Worm (Caenorhabditis elegans) whole organism, L1 larva: ENCODE measurements around the gene K05F1.6.
A peak's percentile ranks its signal among the peaks of the same experiment; 100 is the strongest.
"Not testable (repeated sequence)": the region's sequence is repeated elsewhere in the genome, so short reads cannot be mapped to it uniquely, and the experiment has no call there.

Experiments
- C04F5.9 ChIP-seq: sonication (generic microtip); optimal IDR thresholded peaks from 2 replicates; lab custom pipeline; 2016; ENCODE audit warnings: missing genetic modification characterization, missing compliant biosample characterization
- F16B12.6 ChIP-seq: fragments of 150-350 bp; optimal IDR thresholded peaks from 2 replicates; lab custom pipeline; 2014; ENCODE audit warnings: missing biosample characterization, missing genetic modification characterization
- aly-2 ChIP-seq: fragments of 150-350 bp; optimal IDR thresholded peaks from 2 replicates; lab custom pipeline; 2014; ENCODE audit warnings: missing biosample characterization, missing genetic modification characterization
- blmp-1 ChIP-seq: fragments of 150-350 bp; optimal IDR thresholded peaks from 2 replicates; lab custom pipeline; 2014; ENCODE audit warnings: missing biosample characterization, missing genetic modification characterization
- ceh-63 ChIP-seq: fragments of 200-800 bp; sonication (Bioruptor generic); optimal IDR thresholded peaks from 2 replicates; lab custom pipeline; 2018; ENCODE audit warnings: mild to moderate bottlenecking, missing genetic modification characterization, missing compliant biosample characterization
- ceh-8 ChIP-seq: fragments of 200-800 bp; sonication (Bioruptor generic); optimal IDR thresholded peaks from 2 replicates; lab custom pipeline; 2018; ENCODE audit warnings: mild to moderate bottlenecking, missing genetic modification characterization, moderate library complexity, missing compliant biosample characterization
- ceh-82 ChIP-seq, 3 experiments: fragments of 150-350 bp in 1 of 3; sonication (generic microtip) in 2 of 3; optimal IDR thresholded peaks; 2 replicates each; lab custom pipeline; 2014 to 2017; ENCODE audit warnings: missing biosample characterization in 3 of 3, missing genetic modification characterization in 3 of 3
- ces-1 ChIP-seq: fragments of 150-350 bp; optimal IDR thresholded peaks from 2 replicates; lab custom pipeline; 2014; ENCODE audit warnings: missing biosample characterization, missing genetic modification reagents, missing genetic modification characterization
- dsc-1 ChIP-seq: sonication (generic microtip); optimal IDR thresholded peaks from 2 replicates; lab custom pipeline; 2016; ENCODE audit warnings: mild to moderate bottlenecking, missing genetic modification characterization, missing compliant biosample characterization
- efl-1 ChIP-seq, 4 experiments: fragments of 150-350 bp; optimal IDR thresholded peaks in 3 of 4; peaks in 1 of 4; 1 replicate in 1 of 4; 2 replicates in 3 of 4; lab custom pipeline; 2014; ENCODE audit warnings: missing biosample characterization in 2 of 4, missing genetic modification characterization in 2 of 4, missing genetic modification reagents in 2 of 4
- egl-13 ChIP-seq: sonication (generic microtip); optimal IDR thresholded peaks from 2 replicates; lab custom pipeline; 2016; ENCODE audit warnings: missing genotype, missing genetic modification reagents, missing genetic modification characterization, missing compliant biosample characterization
- elt-2 ChIP-seq: sonication (generic microtip); optimal IDR thresholded peaks from 2 replicates; lab custom pipeline; 2016; ENCODE audit warnings: missing genetic modification characterization, mild to moderate bottlenecking, inconsistent platforms, missing compliant biosample characterization, missing genetic modification reagents
- elt-3 ChIP-seq, 6 experiments: fragments of 150-350 bp in 1 of 6; sonication (generic microtip); optimal IDR thresholded peaks; 2 replicates each; lab custom pipeline; 2017 to 2018; ENCODE audit warnings: missing biosample characterization in 6 of 6, missing genetic modification characterization in 6 of 6, inconsistent platforms in 1 of 6
- ets-5 ChIP-seq: fragments of 200-800 bp; sonication (Bioruptor generic); IDR thresholded peaks from 2 replicates; pipeline ENCODE4 v1.3.6; 2022; ENCODE audit warnings: missing genetic modification characterization, missing compliant biosample characterization
- fos-1 ChIP-seq: fragments of 150-350 bp; optimal IDR thresholded peaks from 2 replicates; lab custom pipeline; 2014; ENCODE audit warnings: missing biosample characterization, missing genetic modification characterization
- grh-1 ChIP-seq: fragments of 200-800 bp; sonication (Bioruptor generic); IDR thresholded peaks from 2 replicates; pipeline ENCODE4 v1.3.6; 2022; ENCODE audit warnings: missing genetic modification reagents, missing genetic modification characterization, missing compliant biosample characterization
- hpl-2 ChIP-seq: fragments of 150-350 bp; optimal IDR thresholded peaks from 2 replicates; lab custom pipeline; 2014; ENCODE audit warnings: missing biosample characterization, missing genetic modification reagents, missing genetic modification characterization
- isw-1 ChIP-seq: fragments of 200-800 bp; sonication (Bioruptor generic); IDR thresholded peaks from 2 replicates; pipeline ENCODE4 v1.3.6; 2022; ENCODE audit warnings: missing genetic modification characterization, missing compliant biosample characterization
- lin-13 ChIP-seq: fragments of 150-350 bp; optimal IDR thresholded peaks from 2 replicates; lab custom pipeline; 2014; ENCODE audit warnings: missing biosample characterization, missing genetic modification reagents, missing genetic modification characterization
- lin-15B ChIP-seq: fragments of 150-350 bp; sonication (generic microtip); optimal IDR thresholded peaks from 3 replicates; lab custom pipeline; 2014; ENCODE audit warnings: missing biosample characterization, missing genetic modification characterization
- lir-3 ChIP-seq: sonication (generic microtip); optimal IDR thresholded peaks from 2 replicates; lab custom pipeline; 2016; ENCODE audit warnings: mild to moderate bottlenecking, missing genetic modification characterization, moderate library complexity, missing compliant biosample characterization; ENCODE audit not compliant: poor library complexity
- mab-9 ChIP-seq: fragments of 200-800 bp; sonication (Bioruptor generic); IDR thresholded peaks from 2 replicates; pipeline ENCODE4 v1.3.6; 2022; ENCODE audit warnings: missing genetic modification reagents, missing genetic modification characterization, missing compliant biosample characterization
- nhr-12 ChIP-seq: sonication (generic microtip); optimal IDR thresholded peaks from 2 replicates; lab custom pipeline; 2017; ENCODE audit warnings: missing biosample characterization, missing genetic modification characterization
- nhr-19 ChIP-seq: fragments of 200-800 bp; sonication (Bioruptor generic); conservative IDR thresholded peaks from 2 replicates; pipeline ENCODE4 v1.3.6; 2022; ENCODE audit warnings: missing genetic modification characterization, missing compliant biosample characterization
- nhr-28 ChIP-seq: fragments of 150-350 bp; optimal IDR thresholded peaks from 2 replicates; lab custom pipeline; 2014; ENCODE audit warnings: missing biosample characterization, missing genetic modification characterization
- nhr-71 ChIP-seq: sonication (generic microtip); optimal IDR thresholded peaks from 2 replicates; lab custom pipeline; 2016; ENCODE audit warnings: mild to moderate bottlenecking, missing genetic modification characterization, moderate library complexity, missing compliant biosample characterization
- nhr-76 ChIP-seq: sonication (generic microtip); optimal IDR thresholded peaks from 2 replicates; lab custom pipeline; 2017; ENCODE audit warnings: missing biosample characterization, missing genetic modification characterization
- nhr-90 ChIP-seq: sonication (generic microtip); optimal IDR thresholded peaks from 2 replicates; lab custom pipeline; 2016; ENCODE audit warnings: mild to moderate bottlenecking, missing genetic modification characterization, missing compliant biosample characterization; ENCODE audit not compliant: poor library complexity
- pax-3 ChIP-seq: fragments of 200-800 bp; sonication (Bioruptor generic); optimal IDR thresholded peaks from 2 replicates; lab custom pipeline; 2018; ENCODE audit warnings: mild to moderate bottlenecking, missing genetic modification characterization, moderate library complexity, missing compliant biosample characterization
- pqm-1 ChIP-seq: sonication (generic microtip); optimal IDR thresholded peaks from 3 replicates; lab custom pipeline; 2017; ENCODE audit warnings: missing biosample characterization, missing genetic modification characterization
- sup-37 ChIP-seq: fragments of 200-800 bp; sonication (Bioruptor generic); optimal IDR thresholded peaks from 2 replicates; lab custom pipeline; 2018; ENCODE audit warnings: mild to moderate bottlenecking, missing genetic modification characterization, missing compliant biosample characterization
- unc-130 ChIP-seq: fragments of 150-350 bp; optimal IDR thresholded peaks from 2 replicates; lab custom pipeline; 2017; ENCODE audit warnings: missing biosample characterization, missing genetic modification characterization, inconsistent platforms
- unc-86 ChIP-seq: sonication (generic microtip); optimal IDR thresholded peaks from 2 replicates; lab custom pipeline; 2016; ENCODE audit warnings: missing genetic modification characterization, missing compliant biosample characterization
- unc-98 ChIP-seq: fragments of 200-800 bp; sonication (Bioruptor generic); IDR thresholded peaks from 2 replicates; pipeline ENCODE4 v1.3.6; 2022; ENCODE audit warnings: missing genetic modification characterization, missing compliant biosample characterization
- vab-15 ChIP-seq: sonication (generic microtip); optimal IDR thresholded peaks from 2 replicates; lab custom pipeline; 2017; ENCODE audit warnings: missing genotype, mild to moderate bottlenecking, missing genetic modification characterization, missing compliant biosample characterization

The K05F1.6 gene

DNA sequence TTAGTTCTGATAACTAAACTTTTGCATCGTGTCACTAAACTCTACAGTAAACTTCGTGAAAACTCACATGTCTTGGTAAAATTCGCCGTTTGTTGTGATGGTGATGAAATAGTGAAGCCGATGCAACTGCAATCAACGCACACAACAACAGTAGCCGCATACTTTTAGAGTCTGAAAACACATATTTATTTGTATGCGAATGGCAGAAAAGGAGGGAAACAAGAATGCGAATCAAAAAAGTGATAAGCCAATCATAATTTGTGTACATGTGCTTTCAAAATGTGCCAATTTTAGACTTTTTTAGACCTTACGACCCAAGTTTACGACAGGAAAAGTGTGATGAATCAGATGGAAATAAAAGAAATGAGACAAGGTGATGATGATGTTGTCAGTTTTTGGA lies 23.0 kb downstream of the K05F1.6 start, which contains the start of gene K05F1.10:
Gene K05F1.10 (minus strand): TSS at position 171 of the 400 bp plus-strand sequence.
- TF ChIP-seq fos-1 (tag; lab: Kevin White, UChicago) = no peak
- TF ChIP-seq elt-3 (tag; optimal IDR thresholded peaks at IDR 0.05; lab: Kevin White, UChicago) = no peak
- no peak for TF ChIP-seq efl-1 (optimal IDR thresholded peaks at IDR 0.05; lab: Kevin White, UChicago)
- TF ChIP-seq efl-1 (GFP tag; optimal IDR thresholded peaks at IDR 0.05 in 1 of 2; lab: Kevin White, UChicago) = peak in 1 of 2 experiments; percentile 51
- no peak for TF ChIP-seq nhr-76 (tag; lab: Kevin White, UChicago)
- TF ChIP-seq nhr-71 (tag; lab: Kevin White, UChicago) = no peak
- TF ChIP-seq dsc-1 (tag; lab: Kevin White, UChicago) = no peak
- no peak for TF ChIP-seq ceh-8 (GFP tag; lab: Kevin White, UChicago)
- no peak for TF ChIP-seq ces-1 (GFP tag; lab: Kevin White, UChicago)
- no peak for TF ChIP-seq lir-3 (tag; lab: Kevin White, UChicago)
- no peak for TF ChIP-seq ceh-82 (tag; optimal IDR thresholded peaks at IDR 0.05; lab: Kevin White, UChicago)
- TF ChIP-seq isw-1 (GFP tag; lab: Robert Waterston, UW) = no peak
- TF ChIP-seq blmp-1 (tag; lab: Kevin White, UChicago) = no peak
- TF ChIP-seq elt-2 (tag; lab: Kevin White, UChicago) = peak; percentile 64
- TF ChIP-seq egl-13 (tag; lab: Kevin White, UChicago) = no peak
- TF ChIP-seq nhr-19 (GFP tag; lab: Robert Waterston, UW) = no peak
- no peak for TF ChIP-seq unc-98 (GFP tag; lab: Robert Waterston, UW)

DNA sequence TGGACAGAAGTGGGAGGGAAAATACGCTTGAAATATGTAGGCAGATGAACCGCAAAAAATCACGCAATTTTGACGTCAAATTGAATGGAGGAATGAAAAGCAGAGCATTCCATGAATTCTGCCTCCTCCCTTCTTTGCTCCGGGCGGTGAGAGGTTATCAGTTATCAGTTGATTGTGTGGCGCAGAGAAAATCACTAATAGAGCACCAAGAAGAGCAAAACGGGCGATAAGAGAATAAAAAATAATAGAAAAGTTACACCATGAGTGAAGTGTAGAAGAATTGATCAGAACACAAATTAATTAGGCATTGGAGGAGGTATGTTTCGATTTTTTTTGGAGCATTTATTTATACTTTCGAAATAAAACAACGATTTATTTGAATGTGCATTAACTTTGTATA lies 24.2 kb downstream of the K05F1.6 start:
- no peak for TF ChIP-seq efl-1 (optimal IDR thresholded peaks at IDR 0.05; lab: Kevin White, UChicago)
- peak in 1 of 2 experiments; percentile 84 for TF ChIP-seq efl-1 (GFP tag; optimal IDR thresholded peaks at IDR 0.05 in 1 of 2; lab: Kevin White, UChicago)
- TF ChIP-seq unc-86 (tag; lab: Kevin White, UChicago) = no peak
- TF ChIP-seq F16B12.6 = no peak
- TF ChIP-seq elt-2 (tag; lab: Kevin White, UChicago) = peak; percentile 84
- TF ChIP-seq pqm-1 = no peak

- TF ChIP-seq vab-15 (tag; lab: Kevin White, UChicago) = no peak
- no peak for TF ChIP-seq lir-3 (tag; lab: Kevin White, UChicago)
- TF ChIP-seq C04F5.9 (tag; lab: Kevin White, UChicago) = no peak
- no peak for TF ChIP-seq unc-130 (tag; lab: Kevin White, UChicago)
- TF ChIP-seq pqm-1 = no peak
- no peak for TF ChIP-seq ets-5 (GFP tag; lab: Robert Waterston, UW)
- no peak for TF ChIP-seq mab-9 (GFP tag; lab: Robert Waterston, UW)
- no peak for TF ChIP-seq nhr-90 (tag; lab: Kevin White, UChicago)
- no peak for TF ChIP-seq pax-3 (tag; lab: Kevin White, UChicago)
- no peak for TF ChIP-seq lin-15B (tag; lab: Kevin White, UChicago)
- TF ChIP-seq ceh-63 (GFP tag; lab: Kevin White, UChicago) = no peak
- no peak for TF ChIP-seq lin-13 (GFP tag; lab: Kevin White, UChicago)
- no peak for TF ChIP-seq nhr-12 (tag; lab: Kevin White, UChicago)
Measured at ce11 chrII:5810230-5810629, 27.9 kb downstream of the K05F1.6 start, which contains the start of the genes msp-64 and ZK1248.5. msp-64 (minus strand) TSS chrII:5810330. ZK1248.5 (plus strand) TSS chrII:5810514.

DNA sequence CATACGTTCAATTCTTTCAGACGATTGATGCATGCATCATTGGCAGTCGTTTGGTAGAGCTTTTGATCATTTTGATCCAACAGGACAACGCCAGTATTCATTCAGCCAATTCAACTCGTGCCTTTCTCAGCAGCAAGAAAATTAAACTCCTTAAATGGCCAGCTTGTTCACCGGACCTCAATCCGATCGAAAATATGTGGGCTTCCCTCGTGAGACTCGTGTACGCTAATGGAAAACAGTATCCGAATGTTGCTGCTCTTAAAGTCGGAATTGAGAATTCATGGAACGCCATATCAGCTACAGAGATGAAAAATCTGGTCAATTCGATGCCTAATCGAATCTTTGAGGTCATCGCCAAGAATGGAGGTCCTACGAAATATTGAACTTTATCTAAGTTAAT lies 33.1 kb downstream of the K05F1.6 start, which contains the start of gene wago-5:
Gene wago-5 (minus strand): TSS at position 101 of the 400 bp plus-strand sequence.
- TF ChIP-seq dsc-1 (tag; lab: Kevin White, UChicago); grh-1 (GFP tag; lab: Robert Waterston, UW); lir-3 (tag; lab: Kevin White, UChicago): not testable (repeated sequence)

DNA sequence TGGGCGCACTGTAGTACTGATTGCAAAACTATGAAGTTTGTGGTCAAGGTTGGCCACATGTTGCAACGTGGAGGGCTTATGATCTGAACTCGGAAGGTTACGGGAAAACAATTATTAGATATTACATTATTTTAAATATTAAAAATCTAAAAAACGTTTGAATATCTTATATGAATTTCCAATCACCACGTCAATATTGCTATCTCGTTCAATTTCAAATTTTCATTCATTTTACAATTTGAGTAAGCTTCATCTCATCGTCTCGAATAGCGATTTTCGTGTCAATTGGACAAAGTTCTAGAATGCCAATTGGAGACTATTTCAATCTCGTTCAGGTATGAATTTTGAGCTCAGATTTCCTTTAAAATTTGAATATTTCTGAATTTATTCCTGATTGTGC lies 34.0 kb downstream of the K05F1.6 start, which contains the start of gene ZK1248.20:
Gene ZK1248.20 (plus strand): TSS at position 301 of the 400 bp plus-strand sequence.
- TF ChIP-seq aly-2 (tag; lab: Kevin White, UChicago) = no peak
- no peak for TF ChIP-seq nhr-28 (tag; lab: Kevin White, UChicago)
- no peak for TF ChIP-seq sup-37 (GFP tag; lab: Kevin White, UChicago)
- no peak for TF ChIP-seq hpl-2 (GFP tag; lab: Kevin White, UChicago)
- no peak for TF ChIP-seq ceh-63 (GFP tag; lab: Kevin White, UChicago)
- TF ChIP-seq, all 84 proteins: peak for 0
